Fruit fly (Drosophila melanogaster): ENCODE measurements around the gene Hira.
A peak's percentile ranks its signal among the peaks of the same experiment; 100 is the strongest.

Hira gene

dm6 chrX:7692740-7693064 lies 29.2 kb upstream of the Hira start (continued):
- TF ChIP-seq CG4854 (GFP tag; optimal IDR thresholded peaks at IDR 0.05), result peak; percentile 43
- TF ChIP-seq Hand (GFP tag; optimal IDR thresholded peaks at IDR 0.05), result peak; percentile 55
- peak; percentile 15 for TF ChIP-seq Atf-2 (GFP tag; optimal IDR thresholded peaks at IDR 0.05)
- peak; percentile 70 for TF ChIP-seq CG11456 (GFP tag; IDR thresholded peaks at IDR 0.05)
- 0 out of 2 replicates have a peak, but pooled peaks have one; percentile 44 for TF ChIP-seq CG10959 (GFP tag; IDR thresholded peaks at IDR 0.05)
- peak; percentile 76 for TF ChIP-seq PHDP (tag; optimal IDR thresholded peaks at IDR 0.05)
- TF ChIP-seq bowl (GFP tag; IDR thresholded peaks at IDR 0.05), result peak; percentile 48; the same call in 1 of the 2 replicates
- TF ChIP-seq vfl (GFP tag; optimal IDR thresholded peaks at IDR 0.05), result no peak
- TF ChIP-seq Camta (GFP tag; optimal IDR thresholded peaks at IDR 0.05), result peak; percentile 61
- no peak for TF ChIP-seq knrl (GFP tag; IDR thresholded peaks at IDR 0.05; ENCODE audit: partially characterized antibody)
- TF ChIP-seq lmd (GFP tag; IDR thresholded peaks at IDR 0.05), result peak; percentile 67
- no peak for TF ChIP-seq CG6791 (GFP tag; IDR thresholded peaks at IDR 0.05; ENCODE audit: partially characterized antibody)
- TF ChIP-seq Taf1 (GFP tag; IDR thresholded peaks at IDR 0.05), result peak; percentile 73
- no peak for TF ChIP-seq sim (GFP tag; IDR thresholded peaks at IDR 0.05)
- peak; percentile 7 for TF ChIP-seq sug (tag; optimal IDR thresholded peaks at IDR 0.05)
- 0 out of 3 replicates have a peak, but pooled peaks have one; percentile 42 for TF ChIP-seq CG6175 (GFP tag; IDR thresholded peaks at IDR 0.05)
- peak; percentile 15 for TF ChIP-seq CG4820 (GFP tag; optimal IDR thresholded peaks at IDR 0.05)
- TF ChIP-seq Oaz (GFP tag; IDR thresholded peaks at IDR 0.05), result peak; percentile 36; the same call in 1 of the 2 replicates
- peak; percentile 79 for TF ChIP-seq CG12769 (tag; optimal IDR thresholded peaks at IDR 0.05)
- TF ChIP-seq Hr3 (GFP tag; optimal IDR thresholded peaks at IDR 0.05), result peak; percentile 43
- TF ChIP-seq row (GFP tag; IDR thresholded peaks at IDR 0.05), result peak; percentile 86
- peak; percentile 75 for TF ChIP-seq gro (GFP tag; optimal IDR thresholded peaks at IDR 0.05)
- no peak for TF ChIP-seq D (optimal IDR thresholded peaks at IDR 0.05)
- no peak for TF ChIP-seq D (GFP tag; optimal IDR thresholded peaks at IDR 0.05)
- peak; percentile 68 for TF ChIP-seq CG13894 (tag; optimal IDR thresholded peaks at IDR 0.05)
- TF ChIP-seq Pdp1 (GFP tag; optimal IDR thresholded peaks at IDR 0.05), result peak; percentile 38 to 65
- peak; percentile 2 for TF ChIP-seq CG3995 (GFP tag; optimal IDR thresholded peaks at IDR 0.05)
- TF ChIP-seq Hr51 (GFP tag; optimal IDR thresholded peaks at IDR 0.05), result peak; percentile 5 to 76
- no peak for TF ChIP-seq CG9797 (GFP tag; optimal IDR thresholded peaks at IDR 0.05)
- no peak for TF ChIP-seq gcm2 (GFP tag; optimal IDR thresholded peaks at IDR 0.05)
- TF ChIP-seq eyg (GFP tag; optimal IDR thresholded peaks at IDR 0.05), result peak; percentile 16
- TF ChIP-seq sob (GFP tag; IDR thresholded peaks at IDR 0.05), result peak; percentile 71
- no peak for TF ChIP-seq CG15696 (tag; optimal IDR thresholded peaks at IDR 0.05)
- TF ChIP-seq CG6272 (GFP tag; IDR thresholded peaks at IDR 0.05), result peak; percentile 56; the same call in 1 of the 2 replicates
- no peak for TF ChIP-seq Ravus (GFP tag; IDR thresholded peaks at IDR 0.05)
- peak; percentile 54 for TF ChIP-seq CG17829 (tag; optimal IDR thresholded peaks at IDR 0.05)
- TF ChIP-seq Antp (GFP tag; optimal IDR thresholded peaks at IDR 0.05), result peak; percentile 63
- TF ChIP-seq fru (optimal IDR thresholded peaks at IDR 0.05), result no peak
- peak; percentile 72 for TF ChIP-seq CG11504 (tag; optimal IDR thresholded peaks at IDR 0.05)
- no peak for TF ChIP-seq CG17361 (GFP tag; IDR thresholded peaks at IDR 0.05)
- 0 out of 2 replicates have a peak, but pooled peaks have one; percentile 10 for TF ChIP-seq unc-4 (GFP tag; IDR thresholded peaks at IDR 0.05; ENCODE audit: partially characterized antibody)
- TF ChIP-seq ase (GFP tag; IDR thresholded peaks at IDR 0.05), result peak; percentile 65; the same call in 2 of the 3 replicates
- TF ChIP-seq sqz (GFP tag; optimal IDR thresholded peaks at IDR 0.05), result no peak
- TF ChIP-seq CG12391 (tag; optimal IDR thresholded peaks at IDR 0.05), result peak; percentile 71
- no peak for TF ChIP-seq tup (GFP tag; optimal IDR thresholded peaks at IDR 0.05)
- TF ChIP-seq Aef1 (GFP tag; IDR thresholded peaks at IDR 0.05), result peak; percentile 73
- TF ChIP-seq Ssrp (tag; optimal IDR thresholded peaks at IDR 0.05), result peak; percentile 24
- TF ChIP-seq her (GFP tag; optimal IDR thresholded peaks at IDR 0.05), result peak; percentile 48
- no peak for TF ChIP-seq bigmax (GFP tag; optimal IDR thresholded peaks at IDR 0.05)
- peak; percentile 72 for TF ChIP-seq HLH3B (GFP tag; IDR thresholded peaks at IDR 0.05)
- TF ChIP-seq Mes4 (GFP tag; optimal IDR thresholded peaks at IDR 0.05), result no peak
- peak; percentile 81 for TF ChIP-seq Fer3 (tag; optimal IDR thresholded peaks at IDR 0.05)
